Worm (Caenorhabditis elegans): ENCODE measurements around the gene dlc-5.

dlc-5 gene

ce11 chrIV:6474751-6475150, 36.7 kb downstream of the dlc-5 start:
- TF ChIP-seq ceh-14 (tag; optimal IDR thresholded peaks at IDR 0.05) = no peak
- peak; percentile 91 for TF ChIP-seq unc-55 (GFP tag; optimal IDR thresholded peaks at IDR 0.05)
- TF ChIP-seq pax-1 (tag; optimal IDR thresholded peaks at IDR 0.05) = peak; percentile 73
- TF ChIP-seq ceh-48 (tag; optimal IDR thresholded peaks at IDR 0.05) = peak; percentile 66
- peak; percentile 51 for TF ChIP-seq ceh-31 (tag; optimal IDR thresholded peaks at IDR 0.05)
- TF ChIP-seq gmeb-2 (tag; optimal IDR thresholded peaks at IDR 0.05) = no peak
- no peak for TF ChIP-seq C08G9.2 (tag; optimal IDR thresholded peaks at IDR 0.05)
- peak; percentile 60 for TF ChIP-seq tbx-2 (tag; optimal IDR thresholded peaks at IDR 0.05)
- TF ChIP-seq ref-2 (tag; optimal IDR thresholded peaks at IDR 0.05) = no peak
- no peak for TF ChIP-seq odd-2 (tag; optimal IDR thresholded peaks at IDR 0.05)
- peak; percentile 43 for TF ChIP-seq unc-42 (tag; optimal IDR thresholded peaks at IDR 0.05)
- TF ChIP-seq ceh-34 (tag; optimal IDR thresholded peaks at IDR 0.05) = peak; percentile 41
- peak; percentile 68 for TF ChIP-seq nfya-1 (tag; optimal IDR thresholded peaks at IDR 0.05)
- TF ChIP-seq dve-1 (tag; optimal IDR thresholded peaks at IDR 0.05) = peak; percentile 20
- TF ChIP-seq sox-2 (GFP tag; IDR thresholded peaks at IDR 0.05) = no peak
- no peak for TF ChIP-seq ahr-1 (tag; optimal IDR thresholded peaks at IDR 0.05)
- TF ChIP-seq pat-9 (tag; optimal IDR thresholded peaks at IDR 0.05) = no peak
- no peak for TF ChIP-seq dmd-4 (tag; optimal IDR thresholded peaks at IDR 0.05; ENCODE audit: borderline replicate concordance)
- no peak for TF ChIP-seq F13H6.1 (tag; optimal IDR thresholded peaks at IDR 0.05)
- TF ChIP-seq syd-9 (tag; optimal IDR thresholded peaks at IDR 0.05) = no peak
- no peak for TF ChIP-seq zip-5 (tag; optimal IDR thresholded peaks at IDR 0.05)
- TF ChIP-seq hlh-15 (tag; optimal IDR thresholded peaks at IDR 0.05) = no peak
- no peak for TF ChIP-seq pha-4 (tag; optimal IDR thresholded peaks at IDR 0.05)
- no peak for TF ChIP-seq elt-2 (tag; optimal IDR thresholded peaks at IDR 0.05)
- TF ChIP-seq fax-1 (tag; optimal IDR thresholded peaks at IDR 0.05) = no peak
- TF ChIP-seq K02D7.2 (tag; optimal IDR thresholded peaks at IDR 0.05) = no peak

- TF ChIP-seq lim-6 (tag; optimal IDR thresholded peaks at IDR 0.05) = no peak
Measured at ce11 chrIV:6480221-6480620, 42.2 kb downstream of the dlc-5 start, which contains the start of gene tyr-6. tyr-6 (plus strand) TSS chrIV:6480521.

ce11 chrIV:6480978-6481377, 43.0 kb downstream of the dlc-5 start:
- no peak for TF ChIP-seq ref-2 (tag; optimal IDR thresholded peaks at IDR 0.05)
- TF ChIP-seq fkh-6 (tag; optimal IDR thresholded peaks at IDR 0.05) = peak; percentile 25
- TF ChIP-seq elt-2 (tag; optimal IDR thresholded peaks at IDR 0.05) = peak; percentile 41
- 0 out of 2 replicates have a peak, but pooled peaks have one; percentile 46 for TF ChIP-seq ceh-45 (GFP tag; IDR thresholded peaks at IDR 0.05)
- TF ChIP-seq C38D4.7 (GFP tag; optimal IDR thresholded peaks at IDR 0.05) = peak; percentile 30
- TF ChIP-seq sox-4 (tag; optimal IDR thresholded peaks at IDR 0.05) = peak; percentile 20
- TF ChIP-seq hlh-8 (tag; optimal IDR thresholded peaks at IDR 0.05) = no peak

- no peak for TF ChIP-seq ttx-3 (tag; optimal IDR thresholded peaks at IDR 0.05)
Measured at ce11 chrIV:6487047-6487446, 49.0 kb downstream of the dlc-5 start, which contains the start of gene Y73B6BL.37. Y73B6BL.37 (plus strand) TSS chrIV:6487347.

Measured in whole organism, late embryonic.